Worm (Caenorhabditis elegans): ENCODE measurements around the gene srw-60.

Gene srw-60

DNA sequence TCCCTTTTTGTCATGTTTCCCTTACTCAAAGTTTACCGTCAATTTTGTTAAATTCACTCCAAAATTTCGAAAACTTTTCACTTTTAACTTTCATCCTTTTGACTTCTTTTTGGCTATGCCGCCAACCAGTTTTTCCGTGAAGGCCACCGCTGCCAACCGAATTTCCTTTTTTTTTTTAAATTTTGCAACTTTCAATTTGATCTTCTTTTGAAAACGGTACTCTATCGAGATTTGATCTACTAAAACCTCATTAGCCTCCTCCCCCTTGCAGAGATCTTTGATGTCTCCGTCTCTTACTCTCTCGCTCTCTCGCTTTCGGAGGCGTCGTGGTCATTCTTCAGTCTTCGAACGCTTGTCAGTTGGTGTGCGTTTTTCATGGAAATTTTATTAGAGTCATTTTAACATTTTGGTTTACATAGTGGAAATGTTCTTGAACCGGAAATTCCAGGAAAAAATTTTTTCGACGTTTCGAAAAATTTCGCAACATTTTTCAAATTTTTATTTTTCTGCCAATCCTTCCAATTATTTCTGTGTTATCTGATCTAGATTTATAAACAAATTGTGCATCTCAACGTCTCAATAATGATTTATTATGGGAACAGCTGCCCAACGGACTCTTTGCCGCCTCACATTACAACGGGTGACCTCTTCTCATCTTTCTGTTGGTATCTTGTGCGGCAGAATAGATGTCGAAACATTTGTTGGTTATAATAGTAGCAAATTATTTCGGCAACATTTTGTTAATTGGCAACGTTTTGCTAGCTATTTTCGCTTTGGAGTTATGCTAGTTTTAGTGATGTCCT is 36.4 kb downstream of the srw-60 start (continued):
- TF ChIP-seq hlh-17 (GFP tag; optimal IDR thresholded peaks at IDR 0.05; ENCODE audit: borderline replicate concordance), result no peak
- TF ChIP-seq xbp-1 (tag; optimal IDR thresholded peaks at IDR 0.05), result no peak
- TF ChIP-seq lsy-2 (tag; optimal IDR thresholded peaks at IDR 0.05), result peak in 1 of 2 experiments; percentile 17
- peak; percentile 70 for TF ChIP-seq zip-4 (GFP tag; optimal IDR thresholded peaks at IDR 0.05)
- TF ChIP-seq F16B12.6 (tag; optimal IDR thresholded peaks at IDR 0.05), result no peak
- TF ChIP-seq snu-23 (GFP tag; optimal IDR thresholded peaks at IDR 0.05), result peak; percentile 13
- no peak for TF ChIP-seq mdl-1 (tag; optimal IDR thresholded peaks at IDR 0.05)
- no peak for TF ChIP-seq egl-27 (tag; optimal IDR thresholded peaks at IDR 0.05)
- no peak for TF ChIP-seq ets-5 (GFP tag; IDR thresholded peaks at IDR 0.05)
- no peak for TF ChIP-seq swsn-7 (tag; optimal IDR thresholded peaks at IDR 0.05)
- no peak for TF ChIP-seq aly-2 (tag; optimal IDR thresholded peaks at IDR 0.05)
- TF ChIP-seq ztf-4 (tag; optimal IDR thresholded peaks at IDR 0.05), result no peak
- peak in 1 of 6 experiments; percentile 39 for TF ChIP-seq elt-3 (tag; optimal IDR thresholded peaks at IDR 0.05)
- TF ChIP-seq pax-3 (tag; optimal IDR thresholded peaks at IDR 0.05), result no peak
- no peak for TF ChIP-seq isw-1 (GFP tag; IDR thresholded peaks at IDR 0.05)
- peak in 1 of 2 experiments; percentile 28 for TF ChIP-seq efl-1 (optimal IDR thresholded peaks at IDR 0.05)
- peak in 1 of 2 experiments; percentile 71 for TF ChIP-seq efl-1 (GFP tag; optimal IDR thresholded peaks at IDR 0.05 in 1 of 2)
- no peak for TF ChIP-seq jun-1 (tag; optimal IDR thresholded peaks at IDR 0.05)
- TF ChIP-seq nhr-19 (GFP tag; conservative IDR thresholded peaks at IDR 0.05), result peak; percentile 53
- peak; percentile 18 for TF ChIP-seq lin-13 (GFP tag; optimal IDR thresholded peaks at IDR 0.05)
- no peak for TF ChIP-seq aha-1 (tag; optimal IDR thresholded peaks at IDR 0.05)
- peak; percentile 10 to 28 (median 13) for TF ChIP-seq dpl-1 (GFP tag; optimal IDR thresholded peaks at IDR 0.05)

DNA sequence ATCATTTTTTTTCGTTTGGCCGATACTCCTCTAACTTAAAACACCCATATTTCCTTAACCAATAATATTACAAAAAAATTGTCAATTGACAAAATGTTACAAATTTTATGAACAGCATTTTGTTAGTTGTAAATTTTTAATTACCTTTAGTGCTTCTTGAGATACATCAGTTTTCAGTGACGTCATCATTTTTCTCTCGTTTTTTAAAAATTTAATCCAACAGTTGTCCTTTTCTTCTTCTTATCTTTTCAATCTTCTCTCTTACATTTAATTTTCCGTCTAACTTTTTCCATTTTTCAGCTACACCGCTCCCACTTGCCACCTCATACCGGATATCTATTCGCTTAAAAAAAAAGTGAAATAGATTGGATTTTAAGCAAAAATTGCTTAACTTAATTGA is 38.3 kb downstream of the srw-60 start, which contains the start of gene lido-8:
Gene lido-8 (plus strand): TSS at position 301 of the 400 bp plus-strand sequence.
- TF ChIP-seq ceh-82 (tag; optimal IDR thresholded peaks at IDR 0.05), result no peak
- TF ChIP-seq sox-4 (tag; optimal IDR thresholded peaks at IDR 0.05), result no peak

DNA sequence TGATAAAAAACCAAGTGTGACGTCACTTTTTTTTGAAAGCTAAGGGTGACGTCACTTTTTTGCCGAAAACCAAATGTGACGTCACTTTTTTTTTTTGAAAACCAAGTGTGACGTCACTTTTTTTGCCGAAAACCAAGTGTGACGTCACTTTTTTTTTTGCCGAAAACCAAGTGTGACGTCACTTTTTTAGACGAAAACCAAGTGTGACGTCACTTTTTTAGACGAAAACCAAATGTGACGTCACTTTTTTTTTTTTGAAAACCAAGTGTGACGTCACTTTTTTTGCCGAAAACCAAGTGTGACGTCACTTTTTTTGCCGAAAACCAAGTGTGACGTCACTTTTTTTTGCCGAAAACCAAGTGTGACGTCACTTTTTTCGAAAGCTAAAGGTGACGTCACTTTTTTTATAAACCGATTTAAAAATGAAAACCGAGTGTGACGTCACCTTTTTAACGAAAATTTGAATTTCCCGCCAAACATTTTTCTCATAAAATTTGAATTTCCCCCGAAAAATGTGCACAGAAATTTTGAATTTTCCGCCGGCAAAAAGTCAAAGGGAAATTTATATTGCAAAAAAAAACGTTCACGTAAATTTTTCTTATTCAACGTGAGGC is 39.5 kb downstream of the srw-60 start:
- TF ChIP-seq nhr-77 (tag; optimal IDR thresholded peaks at IDR 0.05) (no peak), unc-62 (GFP tag; optimal IDR thresholded peaks at IDR 0.05) (no peak), tlp-1 (tag; optimal IDR thresholded peaks at IDR 0.05) (no peak), sup-37 (GFP tag; optimal IDR thresholded peaks at IDR 0.05) (no peak), ceh-90 (tag; optimal IDR thresholded peaks at IDR 0.05) (no peak), hpl-2 (GFP tag; optimal IDR thresholded peaks at IDR 0.05) (no peak), irx-1 (tag; optimal IDR thresholded peaks at IDR 0.05) (no peak), ceh-63 (GFP tag; optimal IDR thresholded peaks at IDR 0.05) (no peak), nhr-85 (tag) (no peak), nhr-28 (tag; optimal IDR thresholded peaks at IDR 0.05) (no peak)

DNA sequence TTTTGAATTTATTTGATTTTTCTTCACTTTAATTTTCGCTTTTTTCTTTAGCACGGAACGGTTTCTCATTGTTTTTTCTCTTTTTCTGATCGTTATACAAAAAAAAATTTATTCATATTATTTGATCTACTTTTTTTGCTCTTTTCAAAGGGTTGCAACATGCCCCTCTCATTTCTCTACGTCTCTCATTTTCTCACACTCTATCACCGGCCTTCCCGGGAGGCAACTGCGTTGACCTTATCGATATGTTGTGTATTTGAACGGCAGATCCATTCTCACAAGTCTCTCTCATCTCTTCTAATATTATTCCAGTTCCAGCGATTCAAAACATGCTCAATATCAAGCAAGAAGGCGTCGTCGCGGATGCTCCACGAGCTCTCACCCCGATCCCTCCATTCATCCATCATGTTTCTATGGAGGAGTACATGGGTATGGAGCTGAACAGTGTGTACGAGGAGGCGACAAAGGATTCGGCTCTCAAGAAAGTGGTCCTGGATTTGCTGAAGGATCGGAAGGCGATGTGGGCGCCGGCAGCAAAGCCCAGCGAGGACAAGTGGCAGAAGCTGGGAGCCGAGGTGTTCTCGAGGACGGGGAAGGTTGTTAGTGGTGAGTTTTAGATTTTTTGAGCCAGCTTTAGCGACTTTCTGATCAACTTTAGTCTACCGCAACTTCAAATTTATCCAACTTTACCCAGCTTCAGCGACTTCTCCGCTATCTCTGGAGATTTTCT is 42.3 kb downstream of the srw-60 start, which contains the start of gene lido-9:
Gene lido-9 (plus strand): TSS at position 234 of the 730 bp plus-strand sequence.
- TF ChIP-seq ceh-82 (tag; optimal IDR thresholded peaks at IDR 0.05), result no peak
- TF ChIP-seq nhr-47 (tag; optimal IDR thresholded peaks at IDR 0.05), result no peak
- TF ChIP-seq Y116A8C.19 (tag; optimal IDR thresholded peaks at IDR 0.05; ENCODE audit: borderline replicate concordance), result no peak
- TF ChIP-seq unc-130 (tag; optimal IDR thresholded peaks at IDR 0.05), result no peak
- no peak for TF ChIP-seq ztf-11 (tag; optimal IDR thresholded peaks at IDR 0.05)
- TF ChIP-seq lir-3 (tag; optimal IDR thresholded peaks at IDR 0.05; ENCODE audit: poor library complexity), result no peak
- TF ChIP-seq lin-39 (tag; optimal IDR thresholded peaks at IDR 0.05), result no peak
- TF ChIP-seq ztf-4 (tag; optimal IDR thresholded peaks at IDR 0.05), result no peak
- TF ChIP-seq ets-5 (GFP tag; IDR thresholded peaks at IDR 0.05), result no peak
- TF ChIP-seq isw-1 (GFP tag; IDR thresholded peaks at IDR 0.05), result no peak
- TF ChIP-seq sox-4 (tag; optimal IDR thresholded peaks at IDR 0.05), result no peak
